Worm (Caenorhabditis elegans) whole organism, young adult: ENCODE results near the gene rab-6.1.

Experiments used
- B0261.1 ChIP-seq: sonication (generic microtip); optimal IDR thresholded peaks from 2 replicates; lab custom pipeline; 2016; ENCODE audit warnings: mild to moderate bottlenecking, missing genetic modification characterization, moderate library complexity, missing compliant biosample characterization
- C17E4.6 ChIP-seq: fragments of 200-800 bp; sonication (Bioruptor generic); IDR thresholded peaks from 2 replicates; pipeline ENCODE4 v1.3.6; 2022; ENCODE audit warnings: missing genetic modification reagents, missing genetic modification characterization, missing compliant biosample characterization
- F10E7.11 ChIP-seq: sonication (generic microtip); optimal IDR thresholded peaks from 2 replicates; lab custom pipeline; 2017; ENCODE audit warnings: mild to moderate bottlenecking, missing genetic modification characterization, moderate library complexity, missing compliant biosample characterization
- F22D6.2 ChIP-seq: sonication (generic microtip); optimal IDR thresholded peaks from 2 replicates; lab custom pipeline; 2016; ENCODE audit warnings: mild to moderate bottlenecking, missing genetic modification characterization, missing compliant biosample characterization
- F39B2.1 ChIP-seq: fragments of 200-800 bp; sonication (Bioruptor generic); IDR thresholded peaks from 2 replicates; pipeline ENCODE4 v1.3.6; 2022; ENCODE audit warnings: missing genetic modification reagents, missing genetic modification characterization, missing compliant biosample characterization
- F57A8.1 ChIP-seq: fragments of 200-800 bp; sonication (Bioruptor generic); optimal IDR thresholded peaks from 2 replicates; lab custom pipeline; 2018; ENCODE audit warnings: mild to moderate bottlenecking, missing genetic modification characterization, moderate library complexity, missing compliant biosample characterization
- K12H6.12 ChIP-seq: fragments of 200-800 bp; sonication (Bioruptor generic); optimal IDR thresholded peaks from 2 replicates; lab custom pipeline; 2018; ENCODE audit warnings: mild to moderate bottlenecking, missing genetic modification characterization, missing compliant biosample characterization
- T26A5.8 ChIP-seq: sonication (generic microtip); optimal IDR thresholded peaks from 2 replicates; lab custom pipeline; 2016; ENCODE audit warnings: missing genetic modification characterization, missing compliant biosample characterization
- Y53G8AR.9 ChIP-seq: fragments of 200-800 bp; sonication (Bioruptor generic); conservative IDR thresholded peaks from 2 replicates; pipeline ENCODE4 v1.3.6; 2022; ENCODE audit warnings: missing genetic modification reagents, missing genetic modification characterization, missing compliant biosample characterization
- Y56A3A.18 ChIP-seq: fragments of 200-800 bp; sonication (Bioruptor generic); IDR thresholded peaks from 2 replicates; pipeline ENCODE4 v1.3.6; 2022; ENCODE audit warnings: missing genetic modification reagents, missing genetic modification characterization, missing compliant biosample characterization
- Y79H2A.3 ChIP-seq: fragments of 200-800 bp; sonication (Bioruptor generic); conservative IDR thresholded peaks from 2 replicates; pipeline ENCODE4 v1.3.6; 2022; ENCODE audit warnings: missing genetic modification reagents, missing genetic modification characterization, missing compliant biosample characterization
- ZK185.1 ChIP-seq: sonication (generic microtip); optimal IDR thresholded peaks from 2 replicates; lab custom pipeline; 2016; ENCODE audit warnings: mild to moderate bottlenecking, missing genetic modification characterization, missing compliant biosample characterization; ENCODE audit not compliant: poor library complexity, severe bottlenecking
- akir-1 ChIP-seq: fragments of 200-800 bp; sonication (Bioruptor generic); optimal IDR thresholded peaks from 2 replicates; lab custom pipeline; 2018; ENCODE audit warnings: mild to moderate bottlenecking, missing genetic modification characterization, moderate library complexity, missing compliant biosample characterization
- aptf-2 ChIP-seq: fragments of 200-800 bp; sonication (Bioruptor generic); conservative IDR thresholded peaks from 2 replicates; pipeline ENCODE4 v1.3.6; 2022; ENCODE audit warnings: missing genetic modification reagents, missing genetic modification characterization, missing compliant biosample characterization
- ceh-91 ChIP-seq: fragments of 200-800 bp; sonication (Bioruptor generic); IDR thresholded peaks from 2 replicates; pipeline ENCODE4 v1.3.6; 2022; ENCODE audit warnings: missing genetic modification reagents, missing genetic modification characterization, missing compliant biosample characterization
- chd-7 ChIP-seq: sonication (generic microtip); optimal IDR thresholded peaks from 2 replicates; lab custom pipeline; 2016; ENCODE audit warnings: mild to moderate bottlenecking, missing genetic modification characterization, moderate library complexity, missing compliant biosample characterization
- dox-1 ChIP-seq: fragments of 200-800 bp; sonication (Bioruptor generic); IDR thresholded peaks from 2 replicates; pipeline ENCODE4 v1.3.6; 2022; ENCODE audit warnings: missing genetic modification reagents, missing genetic modification characterization, missing compliant biosample characterization
- dpl-1 ChIP-seq: fragments of 150-350 bp; optimal IDR thresholded peaks from 2 replicates; lab custom pipeline; 2014; ENCODE audit warnings: missing biosample characterization, missing genetic modification reagents, missing genetic modification characterization
- efl-1 ChIP-seq: fragments of 150-350 bp; optimal IDR thresholded peaks from 2 replicates; lab custom pipeline; 2014; ENCODE audit warnings: missing biosample characterization, missing genetic modification reagents, missing genetic modification characterization
- egl-44 ChIP-seq: fragments of 200-800 bp; sonication (Bioruptor generic); IDR thresholded peaks from 2 replicates; pipeline ENCODE4 v1.3.6; 2022; ENCODE audit warnings: missing genetic modification reagents, missing genetic modification characterization, missing compliant biosample characterization
- ekl-4 ChIP-seq: fragments of 200-800 bp; sonication (Bioruptor generic); IDR thresholded peaks from 2 replicates; pipeline ENCODE4 v1.3.6; 2022; ENCODE audit warnings: missing genetic modification reagents, missing genetic modification characterization, missing compliant biosample characterization
- hmg-1.2 ChIP-seq: fragments of 200-800 bp; sonication (Bioruptor generic); IDR thresholded peaks from 2 replicates; pipeline ENCODE4 v1.3.6; 2022; ENCODE audit warnings: missing genetic modification reagents, missing genetic modification characterization, missing compliant biosample characterization
- lag-1 ChIP-seq: fragments of 200-800 bp; sonication (Bioruptor generic); IDR thresholded peaks from 2 replicates; pipeline ENCODE4 v1.3.6; 2022; ENCODE audit warnings: missing genetic modification reagents, missing genetic modification characterization, missing compliant biosample characterization
- lin-35 ChIP-seq, 3 experiments: fragments of 150-350 bp in 2 of 3; sonication (generic microtip) in 1 of 3; optimal IDR thresholded peaks; 2 replicates each; lab custom pipeline; 2014 to 2018; ENCODE audit warnings: missing biosample characterization in 3 of 3, missing genetic modification characterization in 3 of 3, missing genetic modification reagents in 3 of 3
- lin-54 ChIP-seq: fragments of 200-800 bp; sonication (Bioruptor generic); optimal IDR thresholded peaks from 2 replicates; lab custom pipeline; 2018; ENCODE audit warnings: mild to moderate bottlenecking, missing genetic modification characterization, missing compliant biosample characterization
- lir-1 ChIP-seq: fragments of 200-800 bp; sonication (Bioruptor generic); conservative IDR thresholded peaks from 2 replicates; pipeline ENCODE4 v1.3.6; 2022; ENCODE audit warnings: missing genetic modification reagents, missing genetic modification characterization, missing compliant biosample characterization
- lsl-1 ChIP-seq: fragments of 200-800 bp; sonication (Bioruptor generic); optimal IDR thresholded peaks from 2 replicates; lab custom pipeline; 2018; ENCODE audit warnings: mild to moderate bottlenecking, missing genetic modification characterization, moderate library complexity, missing compliant biosample characterization
- lsy-27 ChIP-seq: sonication (generic microtip); optimal IDR thresholded peaks from 2 replicates; lab custom pipeline; 2017; ENCODE audit warnings: missing genetic modification characterization, mild to moderate bottlenecking, missing compliant biosample characterization, antibody characterized with exemption, missing genotype, borderline replicate concordance; ENCODE audit not compliant: insufficient read depth
- madf-3 ChIP-seq: fragments of 200-800 bp; sonication (Bioruptor generic); IDR thresholded peaks from 2 replicates; pipeline ENCODE4 v1.3.6; 2022; ENCODE audit warnings: missing genetic modification reagents, missing genetic modification characterization, missing compliant biosample characterization
- madf-6 ChIP-seq: fragments of 200-800 bp; sonication (Bioruptor generic); IDR thresholded peaks from 2 replicates; pipeline ENCODE4 v1.3.6; 2022; ENCODE audit warnings: missing genetic modification reagents, missing genetic modification characterization, missing compliant biosample characterization
- madf-8 ChIP-seq: fragments of 200-800 bp; sonication (Bioruptor generic); conservative IDR thresholded peaks from 2 replicates; pipeline ENCODE4 v1.3.6; 2022; ENCODE audit warnings: missing genetic modification reagents, missing genetic modification characterization, missing compliant biosample characterization
- mcd-1 ChIP-seq: fragments of 200-800 bp; sonication (Bioruptor generic); IDR thresholded peaks from 2 replicates; pipeline ENCODE4 v1.3.6; 2022; ENCODE audit warnings: missing genetic modification reagents, missing genetic modification characterization, missing compliant biosample characterization
- mel-28 ChIP-seq: sonication (generic microtip); optimal IDR thresholded peaks from 2 replicates; lab custom pipeline; 2016; ENCODE audit warnings: borderline replicate concordance, mild to moderate bottlenecking, missing genetic modification characterization, missing compliant biosample characterization
- nfya-1 ChIP-seq: sonication (generic microtip); optimal IDR thresholded peaks from 2 replicates; lab custom pipeline; 2017; ENCODE audit warnings: antibody characterized with exemption, missing compliant biosample characterization, missing genetic modification characterization, borderline replicate concordance; ENCODE audit not compliant: insufficient read depth
- nfya-2 ChIP-seq: fragments of 200-800 bp; sonication (Bioruptor generic); IDR thresholded peaks from 2 replicates; pipeline ENCODE4 v1.3.6; 2022; ENCODE audit warnings: missing genetic modification reagents, missing genetic modification characterization, missing compliant biosample characterization
- nfyb-1 ChIP-seq: fragments of 200-800 bp; sonication (Bioruptor generic); IDR thresholded peaks from 2 replicates; pipeline ENCODE4 v1.3.6; 2022; ENCODE audit warnings: missing genetic modification reagents, missing genetic modification characterization, missing compliant biosample characterization
- rpc-1 ChIP-seq, 2 experiments: fragments of 150-350 bp in 1 of 2; sonication (generic microtip) in 1 of 2; optimal IDR thresholded peaks; 2 replicates each; lab custom pipeline; 2014 to 2018; ENCODE audit warnings: missing biosample characterization in 1 of 2, missing genetic modification characterization in 1 of 2, missing genetic modification reagents in 1 of 2, missing genotype in 1 of 2
- sea-2 ChIP-seq: fragments of 200-800 bp; sonication (Bioruptor generic); IDR thresholded peaks from 2 replicates; pipeline ENCODE4 v1.3.6; 2022; ENCODE audit warnings: missing genetic modification characterization, missing compliant biosample characterization
- snpc-1.1 ChIP-seq: sonication (generic microtip); optimal IDR thresholded peaks from 2 replicates; lab custom pipeline; 2017; ENCODE audit warnings: missing genetic modification characterization, mild to moderate bottlenecking, missing compliant biosample characterization, antibody characterized with exemption, moderate library complexity, missing genotype, missing genetic modification reagents; ENCODE audit not compliant: insufficient read depth
- snpc-4 ChIP-seq, 5 experiments: fragments of 150-350 bp in 1 of 5; sonication (generic microtip) in 4 of 5; optimal IDR thresholded peaks; 2 replicates each; lab custom pipeline; 2014 to 2018; ENCODE audit warnings: missing genetic modification characterization in 5 of 5, missing biosample characterization in 3 of 5, antibody characterized with exemption in 2 of 5, mild to moderate bottlenecking in 2 of 5, missing compliant biosample characterization in 2 of 5, missing genotype in 2 of 5, moderate library complexity in 2 of 5, missing genetic modification reagents in 1 of 5
- sptf-2 ChIP-seq: fragments of 200-800 bp; sonication (Bioruptor generic); optimal IDR thresholded peaks from 2 replicates; lab custom pipeline; 2018; ENCODE audit warnings: mild to moderate bottlenecking, missing genetic modification characterization, missing compliant biosample characterization
- tbp1 ChIP-seq: fragments of 200-800 bp; sonication (Bioruptor generic); optimal IDR thresholded peaks from 2 replicates; lab custom pipeline; 2018; ENCODE audit warnings: mild to moderate bottlenecking, missing genetic modification characterization, missing compliant biosample characterization
- xnd-1 ChIP-seq: sonication (generic microtip); optimal IDR thresholded peaks from 2 replicates; lab custom pipeline; 2016; ENCODE audit warnings: missing genotype, missing genetic modification reagents, missing genetic modification characterization, missing compliant biosample characterization
- zim-3 ChIP-seq: sonication (generic microtip); optimal IDR thresholded peaks from 2 replicates; lab custom pipeline; 2017; ENCODE audit warnings: mild to moderate bottlenecking, missing genetic modification characterization, moderate library complexity, missing compliant biosample characterization
- ztf-18 ChIP-seq: sonication (generic microtip); optimal IDR thresholded peaks from 2 replicates; lab custom pipeline; 2016; ENCODE audit warnings: missing genotype, mild to moderate bottlenecking, missing genetic modification characterization, missing compliant biosample characterization
- ztf-28 ChIP-seq: fragments of 200-800 bp; sonication (Bioruptor generic); IDR thresholded peaks from 2 replicates; pipeline ENCODE4 v1.3.6; 2022; ENCODE audit warnings: missing genetic modification reagents, missing genetic modification characterization, missing compliant biosample characterization

The rab-6.1 gene

DNA sequence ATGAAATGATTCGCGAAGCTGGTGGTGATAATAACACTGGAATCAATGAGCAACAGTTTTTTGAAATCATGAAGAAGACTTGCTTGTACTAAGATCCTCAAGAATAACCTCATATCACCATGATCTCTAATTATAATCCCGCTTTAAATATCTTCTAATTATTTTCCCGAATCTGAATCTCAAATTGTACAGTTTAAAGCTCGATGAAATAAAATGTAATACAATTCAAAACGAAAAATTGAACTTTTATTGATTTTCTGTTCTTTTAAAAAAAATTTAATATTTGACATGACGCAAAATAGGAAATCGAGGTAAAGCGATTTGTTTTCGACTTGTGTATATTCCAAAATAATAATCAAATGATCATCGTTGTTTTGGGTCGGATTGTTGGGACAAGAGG, 30.9 kb downstream of the rab-6.1 start (continued):
- TF ChIP-seq rpc-1 (optimal IDR thresholded peaks at IDR 0.05; lab: Kevin White, UChicago): no peak
- no peak for TF ChIP-seq rpc-1 (tag; optimal IDR thresholded peaks at IDR 0.05; lab: Kevin White, UChicago)
- TF ChIP-seq lsl-1 (GFP tag; lab: Kevin White, UChicago): no peak
- TF ChIP-seq Y53G8AR.9 (GFP tag; lab: Robert Waterston, UW): peak; percentile 38; the same call in 1 of the 2 replicates
- TF ChIP-seq lsy-27: no peak
- TF ChIP-seq ekl-4 (GFP tag; lab: Robert Waterston, UW): peak; percentile 74; the same call in 1 of the 2 replicates
- no peak for TF ChIP-seq F39B2.1 (GFP tag; lab: Robert Waterston, UW)
- TF ChIP-seq Y56A3A.18 (GFP tag; lab: Robert Waterston, UW): peak; percentile 45; the same call in 1 of the 2 replicates
- TF ChIP-seq chd-7 (tag; lab: Kevin White, UChicago): no peak
- TF ChIP-seq Y79H2A.3 (GFP tag; lab: Robert Waterston, UW): 0 out of 2 replicates have a peak, but pooled peaks have one; percentile 7
- no peak for TF ChIP-seq sptf-2 (GFP tag; lab: Kevin White, UChicago)
- peak; percentile 50; the same call in 1 of the 2 replicates for TF ChIP-seq nfyb-1
- no peak for TF ChIP-seq nfya-2 (GFP tag; lab: Robert Waterston, UW)
- peak; percentile 17 for TF ChIP-seq ztf-18 (tag; lab: Kevin White, UChicago)
- TF ChIP-seq F57A8.1: no peak
- no peak for TF ChIP-seq nfya-1 (tag; lab: Kevin White, UChicago)
- TF ChIP-seq K12H6.12 (tag; lab: Kevin White, UChicago): no peak
- peak; percentile 26 for TF ChIP-seq zim-3 (tag; lab: Kevin White, UChicago)
- TF ChIP-seq aptf-2 (GFP tag; lab: Robert Waterston, UW): no peak
- TF ChIP-seq madf-3: peak; percentile 81; the same call in 1 of the 2 replicates
- TF ChIP-seq C17E4.6 (GFP tag; lab: Robert Waterston, UW): no peak
- no peak for TF ChIP-seq akir-1
- no peak for TF ChIP-seq T26A5.8 (tag; lab: Kevin White, UChicago)
- TF ChIP-seq lir-1 (GFP tag; lab: Robert Waterston, UW): no peak
- peak; percentile 6 for TF ChIP-seq lin-54 (GFP tag; lab: Kevin White, UChicago)
- TF ChIP-seq lag-1 (GFP tag; lab: Robert Waterston, UW): no peak
- no peak for TF ChIP-seq egl-44 (GFP tag; lab: Robert Waterston, UW)
- 0 out of 2 replicates have a peak, but pooled peaks have one; percentile 31 for TF ChIP-seq madf-6 (GFP tag; lab: Robert Waterston, UW)
- no peak for TF ChIP-seq ZK185.1 (tag; lab: Kevin White, UChicago)
- TF ChIP-seq dox-1 (GFP tag; lab: Robert Waterston, UW): 0 out of 2 replicates have a peak, but pooled peaks have one; percentile 39
- TF ChIP-seq lin-35 (GFP tag; optimal IDR thresholded peaks at IDR 0.05; lab: Kevin White, UChicago): peak in 1 of 3 experiments; percentile 19
- no peak for TF ChIP-seq ceh-91 (GFP tag; lab: Robert Waterston, UW)
- TF ChIP-seq F22D6.2: peak; percentile 7
- no peak for TF ChIP-seq xnd-1 (tag; lab: Kevin White, UChicago)
- TF ChIP-seq hmg-1.2 (GFP tag; lab: Robert Waterston, UW): no peak
- TF ChIP-seq snpc-1.1 (tag; lab: Kevin White, UChicago): no peak
- no peak for TF ChIP-seq dpl-1 (GFP tag; lab: Kevin White, UChicago)
- TF ChIP-seq madf-8 (GFP tag; lab: Robert Waterston, UW): no peak
- TF ChIP-seq efl-1: no peak
- no peak for TF ChIP-seq tbp1 (GFP tag; lab: Kevin White, UChicago)
- no peak for TF ChIP-seq snpc-4 (GFP tag; optimal IDR thresholded peaks at IDR 0.05; lab: Kevin White, UChicago)
- TF ChIP-seq snpc-4 (tag; optimal IDR thresholded peaks at IDR 0.05; lab: Kevin White, UChicago): no peak
- TF ChIP-seq mcd-1: no peak
- no peak for TF ChIP-seq sea-2 (GFP tag; lab: Robert Waterston, UW)
- peak; percentile 4 for TF ChIP-seq mel-28
- TF ChIP-seq ztf-28 (GFP tag; lab: Robert Waterston, UW): no peak
- no peak for TF ChIP-seq B0261.1 (tag; lab: Kevin White, UChicago)
- TF ChIP-seq F10E7.11 (tag; lab: Kevin White, UChicago): peak; percentile 28
